Worm (Caenorhabditis elegans): ENCODE data around the gene gfl-1.

DNA sequence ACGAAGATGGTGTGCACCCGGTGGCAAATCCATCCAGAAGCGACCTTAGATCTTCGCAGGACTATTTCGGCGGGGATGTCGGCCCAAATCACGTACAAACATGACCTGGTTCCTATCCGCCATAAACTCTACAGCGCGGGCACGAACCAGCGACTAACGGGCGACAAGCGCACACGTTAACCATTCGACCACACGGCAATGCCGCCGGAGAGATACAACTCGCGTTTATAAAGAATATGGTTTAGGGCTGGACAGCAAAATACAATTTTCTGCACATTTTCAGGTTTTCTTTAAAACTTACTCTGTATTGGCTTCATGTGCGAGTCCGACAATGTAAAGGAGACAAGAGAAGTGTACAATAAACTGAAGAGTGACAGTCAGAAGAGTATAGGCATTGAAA is 47.0 kb upstream of the gfl-1 start:
- TF ChIP-seq snpc-4 (tag; optimal IDR thresholded peaks at IDR 0.05): no peak
- peak; percentile 97 for TF ChIP-seq unc-120 (tag; optimal IDR thresholded peaks at IDR 0.05; ENCODE audit: poor library complexity, severe bottlenecking)
- TF ChIP-seq drap-1 (GFP tag; optimal IDR thresholded peaks at IDR 0.05): peak; percentile 96
- TF ChIP-seq nhr-28 (tag; optimal IDR thresholded peaks at IDR 0.05): peak; percentile 69
- TF ChIP-seq unc-62 (GFP tag; optimal IDR thresholded peaks at IDR 0.05): peak; percentile 53
- peak; percentile 69 for TF ChIP-seq unc-39 (tag; optimal IDR thresholded peaks at IDR 0.05)
- TF ChIP-seq ces-1 (GFP tag; optimal IDR thresholded peaks at IDR 0.05): no peak
- no peak for TF ChIP-seq lsy-2 (tag; optimal IDR thresholded peaks at IDR 0.05)
- TF ChIP-seq zip-8 (tag; optimal IDR thresholded peaks at IDR 0.05): no peak

Measured in whole organism, mixed stage, embryonic.